Worm (Caenorhabditis elegans): ENCODE data around the gene nkat-3.

DNA sequence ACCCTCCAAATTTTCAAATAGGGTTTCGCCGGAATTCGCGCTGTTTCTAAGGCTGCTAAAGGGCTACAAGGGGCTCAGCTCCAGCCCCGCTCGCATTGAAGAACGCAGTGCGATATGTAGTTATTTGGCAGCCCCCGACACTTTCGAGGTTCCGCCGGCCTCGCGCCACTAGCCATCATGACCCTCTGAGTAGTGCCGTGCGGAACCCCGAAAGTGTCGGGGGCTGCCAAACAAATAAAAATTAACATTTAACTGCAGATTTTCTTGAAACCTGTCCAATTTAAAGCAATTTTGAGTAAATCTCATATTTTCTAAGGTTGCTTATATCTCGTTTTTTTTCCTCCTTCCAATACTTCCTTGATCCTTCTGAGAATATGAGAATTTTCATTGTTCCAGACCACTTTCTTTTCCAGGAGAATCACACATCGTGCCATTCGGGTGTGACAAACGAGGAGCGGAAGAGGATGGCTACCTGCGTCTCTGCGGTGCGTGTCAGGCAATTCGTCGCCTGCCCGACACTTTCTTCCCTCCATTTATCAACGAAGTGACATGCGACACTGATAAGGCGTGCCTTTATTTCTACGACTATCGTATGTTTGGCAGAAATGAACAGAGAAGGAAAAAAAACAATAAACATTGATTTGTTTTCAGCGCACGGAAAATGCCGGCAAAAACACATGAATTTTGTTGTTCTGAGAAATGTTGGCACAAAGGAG is 17.7 kb upstream of the nkat-3 start:
- TF ChIP-seq fkh-10 (GFP tag; optimal IDR thresholded peaks at IDR 0.05) (no peak), Y22D7AL.16 (tag; optimal IDR thresholded peaks at IDR 0.05) (no peak), nhr-11 (tag; optimal IDR thresholded peaks at IDR 0.05) (no peak), pha-4 (tag; optimal IDR thresholded peaks at IDR 0.05) (no peak), ceh-24 (tag; optimal IDR thresholded peaks at IDR 0.05) (no peak)
